Fruit fly (Drosophila melanogaster): ENCODE data around the gene Der-2.

- TF ChIP-seq h (optimal IDR thresholded peaks at IDR 0.05) (no peak), psq (optimal IDR thresholded peaks at IDR 0.05) (no peak), ttk (optimal IDR thresholded peaks at IDR 0.05) (no peak), Sin3A (optimal IDR thresholded peaks at IDR 0.05) (no peak), Myc (optimal IDR thresholded peaks at IDR 0.05) (no peak)
Measured at dm6 chr3R:16453597-16453996, 30.4 kb downstream of the Der-2 start, which contains the start of gene Pak3.
